Fruit fly (Drosophila melanogaster) whole organism, embryonic: ENCODE results near the gene Arc42.

Experiments
- B-H1 ChIP-seq: fragments of 200-800 bp; sonication (Bioruptor generic); IDR thresholded peaks from 3 replicates; pipeline ENCODE4 v1.3.6; 2022; ENCODE audit warnings: missing biosample characterization, missing genetic modification characterization
- CG15011 ChIP-seq: fragments of 200-800 bp; sonication (Bioruptor generic); optimal IDR thresholded peaks from 3 replicates; lab custom pipeline; 2018; ENCODE audit warnings: missing biosample characterization, mild to moderate bottlenecking, missing genetic modification characterization
- CrebB ChIP-seq: fragments of 200-800 bp; sonication (Bioruptor generic); optimal IDR thresholded peaks from 3 replicates; lab custom pipeline; 2018; ENCODE audit warnings: missing biosample characterization, mild to moderate bottlenecking, missing genetic modification characterization
- Fer3 ChIP-seq: fragments of 200-800 bp; sonication (Bioruptor generic); optimal IDR thresholded peaks from 2 replicates; lab custom pipeline; 2018; ENCODE audit warnings: missing biosample characterization, mild to moderate bottlenecking, missing genetic modification characterization, moderate library complexity
- NfI ChIP-seq: fragments of 200-800 bp; sonication (Bioruptor generic); optimal IDR thresholded peaks from 3 replicates; lab custom pipeline; 2018; ENCODE audit warnings: missing biosample characterization, mild to moderate bottlenecking, missing genetic modification characterization, moderate library complexity
- ase ChIP-seq: fragments of 200-800 bp; sonication (Bioruptor generic); IDR thresholded peaks from 3 replicates; pipeline ENCODE4 v1.3.6; 2022; ENCODE audit warnings: missing biosample characterization, missing genetic modification characterization
- dimm ChIP-seq: fragments of 200-800 bp; sonication (Bioruptor generic); IDR thresholded peaks from 2 replicates; pipeline ENCODE4 v1.3.6; 2022; ENCODE audit warnings: missing biosample characterization, missing genetic modification characterization
- eve ChIP-seq, 2 experiments: fragments of >200 bp; optimal IDR thresholded peaks; 2 replicates each; lab custom pipeline; 2017; ENCODE audit warnings: missing biosample characterization in 2 of 2, missing genetic modification characterization in 2 of 2
- hth ChIP-seq: fragments of >200 bp; optimal IDR thresholded peaks from 2 replicates; lab custom pipeline; 2017; ENCODE audit warnings: inconsistent platforms

dm6 chr3R:19840545-19840944 lies 37.0 kb upstream of the Arc42 start, which contains the start of gene CG31459:
- no peak for TF ChIP-seq NfI
- no peak for TF ChIP-seq CrebB (tag; lab: Kevin White, UChicago)
- no peak for TF ChIP-seq CG15011 (GFP tag; lab: Kevin White, UChicago)
- no peak for TF ChIP-seq eve (GFP tag; optimal IDR thresholded peaks at IDR 0.05; lab: Kevin White, UChicago)
- no peak for TF ChIP-seq ase (GFP tag; lab: Robert Waterston, UW)
- no peak for TF ChIP-seq dimm (GFP tag; lab: Robert Waterston, UW)
- no peak for TF ChIP-seq Fer3 (tag; lab: Kevin White, UChicago)
- TF ChIP-seq B-H1 (GFP tag; lab: Robert Waterston, UW), result no peak
- no peak for TF ChIP-seq hth (lab: Kevin White, UChicago)
